Worm (Caenorhabditis elegans) whole organism, early embryonic: Measurements from ENCODE around the gene F09E10.5.

Source experiments
- ama-1 ChIP-seq: fragments of 150-350 bp; optimal IDR thresholded peaks from 2 replicates; lab custom pipeline; 2014
- ceh-13 ChIP-seq: fragments of 200-800 bp; sonication (Bioruptor generic); optimal IDR thresholded peaks from 2 replicates; lab custom pipeline; 2018; ENCODE audit warnings: mild to moderate bottlenecking, missing genetic modification characterization, missing compliant biosample characterization
- hmbx-1 ChIP-seq: sonication (generic microtip); optimal IDR thresholded peaks from 2 replicates; lab custom pipeline; 2016; ENCODE audit warnings: mild to moderate bottlenecking, missing genetic modification characterization, missing compliant biosample characterization
- hmg-4 ChIP-seq: fragments of 200-800 bp; sonication (Bioruptor generic); optimal IDR thresholded peaks from 2 replicates; lab custom pipeline; 2018; ENCODE audit warnings: mild to moderate bottlenecking, missing genetic modification characterization, missing compliant biosample characterization
- pes-1 ChIP-seq: fragments of 200-800 bp; sonication (Bioruptor generic); IDR thresholded peaks from 2 replicates; pipeline ENCODE4 v1.3.6; 2022; ENCODE audit warnings: missing genetic modification reagents, missing genetic modification characterization, missing compliant biosample characterization
- scrt-1 ChIP-seq: fragments of 200-800 bp; sonication (Bioruptor generic); IDR thresholded peaks from 2 replicates; pipeline ENCODE4 v1.3.6; 2022; ENCODE audit warnings: missing genetic modification characterization, missing compliant biosample characterization
- tbx-37 ChIP-seq: fragments of 200-800 bp; sonication (Bioruptor generic); conservative IDR thresholded peaks from 2 replicates; pipeline ENCODE4 v1.3.6; 2022; ENCODE audit warnings: missing genetic modification reagents, missing genetic modification characterization, missing compliant biosample characterization

DNA sequence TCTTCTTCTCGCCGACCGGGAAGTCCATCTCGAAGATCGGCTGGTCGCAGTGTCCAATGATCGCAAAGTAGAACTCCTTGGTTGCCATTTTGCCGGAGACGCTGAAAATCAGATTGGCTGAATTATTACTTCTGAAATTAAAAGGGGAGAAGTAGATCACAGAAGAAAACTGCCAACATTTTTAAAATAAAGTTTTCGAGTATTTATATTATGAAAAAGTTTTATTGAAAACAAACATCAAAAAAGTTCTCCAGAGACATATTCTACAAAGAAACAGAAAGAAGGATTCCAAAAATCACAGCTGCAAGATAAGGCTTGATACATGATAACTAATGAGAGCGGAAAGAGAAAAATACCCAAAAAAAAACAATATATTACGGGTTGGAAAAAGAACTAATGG is 54.0 kb downstream of the F09E10.5 start, which contains the start of gene sedl-1:
- TF ChIP-seq ama-1, result no peak
- no peak for TF ChIP-seq ceh-13 (GFP tag; lab: Kevin White, UChicago)
- TF ChIP-seq scrt-1 (GFP tag; lab: Robert Waterston, UW), result no peak
- no peak for TF ChIP-seq hmg-4 (GFP tag; lab: Kevin White, UChicago)
- TF ChIP-seq tbx-37 (GFP tag; lab: Robert Waterston, UW), result no peak
- TF ChIP-seq pes-1 (GFP tag; lab: Robert Waterston, UW), result no peak
- TF ChIP-seq hmbx-1 (tag; lab: Kevin White, UChicago), result no peak
